Worm (Caenorhabditis elegans): Measurements from ENCODE around the gene nos-3.

Gene nos-3

DNA sequence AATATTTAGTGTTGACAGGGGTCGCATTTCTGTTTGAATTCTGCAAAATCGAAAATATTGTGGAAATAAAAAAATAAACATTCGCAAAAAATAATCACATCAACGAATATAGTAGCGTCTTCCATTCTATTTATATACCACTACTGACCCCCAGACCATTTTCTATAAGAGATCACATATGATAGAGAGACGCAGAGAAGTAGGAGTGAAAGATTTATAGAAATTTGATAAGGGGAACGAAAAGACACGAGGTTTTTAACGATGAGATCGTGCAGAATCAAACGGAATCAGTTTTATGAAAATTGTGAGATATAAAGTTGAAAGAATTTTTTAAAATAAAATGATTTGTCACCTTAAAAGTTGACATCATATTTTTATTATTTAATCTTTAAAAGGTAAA lies 6.2 kb downstream of the nos-3 start:
- TF ChIP-seq hlh-30 (tag; optimal IDR thresholded peaks at IDR 0.05; ENCODE audit: insufficient read depth) (peak; percentile 66), lin-38 (GFP tag; IDR thresholded peaks at IDR 0.05) (no peak), nhr-28 (tag; optimal IDR thresholded peaks at IDR 0.05) (peak; percentile 26), nhr-76 (tag; optimal IDR thresholded peaks at IDR 0.05) (no peak), hlh-11 (tag; optimal IDR thresholded peaks at IDR 0.05) (peak; percentile 43), lsy-2 (tag; optimal IDR thresholded peaks at IDR 0.05) (peak in 1 of 2 experiments; percentile 32), ceh-20 (GFP tag; IDR thresholded peaks at IDR 0.05) (0 out of 2 replicates have a peak, but pooled peaks have one; percentile 13), mxl-3 (GFP tag; optimal IDR thresholded peaks at IDR 0.05) (peak; percentile 44), zag-1 (tag; optimal IDR thresholded peaks at IDR 0.05) (no peak), dmd-6 (GFP tag; IDR thresholded peaks at IDR 0.05) (peak; percentile 17; the same call in 1 of the 2 replicates)

DNA sequence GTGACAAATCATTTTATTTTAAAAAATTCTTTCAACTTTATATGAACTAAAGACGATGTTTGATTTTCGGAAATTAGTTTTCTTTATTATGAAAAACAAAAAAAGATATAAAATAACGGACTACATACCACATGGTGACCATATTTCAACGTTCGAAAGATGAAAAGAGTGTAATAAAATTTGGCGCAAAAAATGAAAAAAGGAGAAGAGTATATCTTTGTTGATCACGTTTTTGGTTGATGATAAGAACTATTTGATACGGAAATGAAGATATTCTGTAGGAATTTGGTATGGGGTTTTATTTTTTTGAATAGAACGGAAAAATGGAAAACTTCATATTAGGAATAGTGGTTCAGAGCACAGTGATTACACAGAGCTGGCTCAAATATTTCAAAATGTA lies 6.9 kb downstream of the nos-3 start, which contains the start of gene Y53C12B.7:
TSS of gene Y53C12B.7 (minus strand) at position 163 of the 400 bp plus-strand sequence.
- TF ChIP-seq F10B5.3 (tag; optimal IDR thresholded peaks at IDR 0.05) (no peak), mxl-3 (GFP tag; optimal IDR thresholded peaks at IDR 0.05) (peak; percentile 29), nhr-10 (tag; optimal IDR thresholded peaks at IDR 0.05) (no peak), dmd-6 (GFP tag; IDR thresholded peaks at IDR 0.05) (peak; percentile 29), cey-2 (tag; optimal IDR thresholded peaks at IDR 0.05; ENCODE audit: borderline replicate concordance, insufficient read depth) (peak; percentile 24), snpc-1.2 (GFP tag; IDR thresholded peaks at IDR 0.05) (no peak), zip-11 (GFP tag; IDR thresholded peaks at IDR 0.05) (no peak), nhr-6 (tag; optimal IDR thresholded peaks at IDR 0.05) (no peak), ces-1 (GFP tag; optimal IDR thresholded peaks at IDR 0.05) (no peak), dpl-1 (GFP tag; optimal IDR thresholded peaks at IDR 0.05) (no peak)

DNA sequence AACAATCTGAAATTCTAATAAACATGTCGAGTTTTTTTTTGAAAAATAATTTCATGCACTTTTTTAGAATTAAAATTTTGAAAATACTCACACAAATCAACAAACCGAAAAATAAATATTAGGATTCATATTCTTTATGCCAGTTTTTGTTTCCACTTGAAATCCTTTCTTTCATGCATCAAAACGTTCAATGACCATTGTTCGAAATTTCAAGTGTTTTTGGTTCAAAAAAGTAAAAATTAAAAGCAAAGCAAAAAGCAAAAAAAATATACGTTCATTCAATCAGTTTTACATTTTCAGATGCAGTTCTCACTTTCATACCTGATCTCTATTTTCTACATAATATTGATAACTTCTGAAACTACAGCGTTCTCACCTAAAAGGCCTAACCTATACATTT lies 7.6 kb downstream of the nos-3 start, which contains the start of gene ZK1321.1:
TSS of gene ZK1321.1 (plus strand) at position 301 of the 400 bp plus-strand sequence.
- no peak for TF ChIP-seq php-3 (GFP tag; IDR thresholded peaks at IDR 0.05)
- no peak for TF ChIP-seq lim-7 (GFP tag; IDR thresholded peaks at IDR 0.05)

DNA sequence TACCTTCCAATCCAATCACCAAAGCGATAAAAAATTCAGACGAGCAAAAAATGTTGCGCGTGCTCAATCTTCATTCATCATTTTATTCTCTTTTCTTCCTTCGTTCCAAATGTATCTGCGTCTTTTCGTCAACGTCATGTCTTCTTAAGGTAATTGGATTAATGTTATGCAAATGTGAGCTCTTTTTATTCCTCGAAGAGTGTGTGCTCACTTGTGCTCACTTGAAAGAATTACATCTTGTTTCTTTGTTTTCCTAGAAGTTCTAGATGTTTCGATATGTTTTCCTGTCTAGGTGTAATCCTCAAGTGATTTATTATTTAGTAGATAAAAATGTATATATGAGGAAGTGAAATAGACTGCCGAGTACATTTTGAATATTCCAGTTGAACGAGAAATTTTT lies 9.3 kb downstream of the nos-3 start:
- TF ChIP-seq hlh-30 (tag; optimal IDR thresholded peaks at IDR 0.05; ENCODE audit: insufficient read depth) (no peak), Y75B8A.6 (GFP tag; IDR thresholded peaks at IDR 0.05) (no peak), egl-27 (tag; optimal IDR thresholded peaks at IDR 0.05) (no peak), mes-2 (tag; optimal IDR thresholded peaks at IDR 0.05; ENCODE audit: poor library complexity, severe bottlenecking) (no peak), snpc-1.2 (GFP tag; IDR thresholded peaks at IDR 0.05) (no peak), spr-1 (tag; optimal IDR thresholded peaks at IDR 0.05) (no peak), nhr-25 (tag; optimal IDR thresholded peaks at IDR 0.05; ENCODE audit: borderline replicate concordance, insufficient read depth) (no peak), mep-1 (tag; optimal IDR thresholded peaks at IDR 0.05) (no peak), ZK337.2 (GFP tag; IDR thresholded peaks at IDR 0.05) (no peak), unc-39 (tag; optimal IDR thresholded peaks at IDR 0.05) (no peak), F10B5.3 (tag; optimal IDR thresholded peaks at IDR 0.05) (no peak), nhr-77 (tag; optimal IDR thresholded peaks at IDR 0.05) (no peak)

DNA sequence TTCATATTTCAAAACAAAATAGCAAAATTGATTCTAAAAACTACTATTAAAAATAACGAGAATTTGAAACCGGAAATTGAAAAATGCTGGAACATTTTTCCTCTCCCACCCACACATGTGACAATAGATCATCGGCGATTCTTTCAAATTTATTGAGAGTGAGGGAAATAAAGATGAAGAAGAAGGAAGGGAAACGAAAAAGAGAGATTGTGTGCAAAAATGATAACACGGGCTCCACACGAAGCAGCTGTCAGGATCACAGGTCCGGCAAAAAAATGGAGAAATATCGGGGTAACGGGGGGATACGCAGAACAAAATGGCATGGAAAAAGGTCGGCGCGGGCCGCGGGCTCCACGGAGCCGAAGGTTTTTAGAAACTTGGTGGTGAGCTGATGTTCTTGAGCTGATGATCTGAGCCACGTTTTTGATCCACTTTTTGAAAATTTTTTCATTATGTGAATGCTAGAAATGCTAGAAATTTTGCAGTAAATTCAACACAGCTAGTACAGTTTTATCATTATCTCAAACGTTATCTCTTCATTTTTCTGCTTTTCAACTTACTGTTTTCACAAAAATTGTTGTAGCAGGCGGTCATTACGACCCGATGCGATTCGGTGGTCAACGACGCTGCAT lies 11.7 kb downstream of the nos-3 start, which contains the start of gene shk-1:
TSS of gene shk-1 (plus strand) at position 582 of the 632 bp plus-strand sequence.
- TF ChIP-seq nhr-42 (GFP tag; IDR thresholded peaks at IDR 0.05) (no peak), dmd-9 (GFP tag; IDR thresholded peaks at IDR 0.05) (no peak), daf-16 (GFP tag; optimal IDR thresholded peaks at IDR 0.05) (peak in 1 of 2 experiments; percentile 44), daf-16 (tag; optimal IDR thresholded peaks at IDR 0.05) (no peak), snpc-4 (tag; optimal IDR thresholded peaks at IDR 0.05) (no peak), hlh-30 (tag; optimal IDR thresholded peaks at IDR 0.05; ENCODE audit: insufficient read depth) (peak; percentile 13), nhr-77 (tag; optimal IDR thresholded peaks at IDR 0.05) (no peak), lin-39 (tag; optimal IDR thresholded peaks at IDR 0.05) (no peak), zip-11 (GFP tag; IDR thresholded peaks at IDR 0.05) (no peak), skn-1 (tag; optimal IDR thresholded peaks at IDR 0.05) (no peak), T20F7.1 (GFP tag; optimal IDR thresholded peaks at IDR 0.05) (no peak), snpc-1.2 (GFP tag; IDR thresholded peaks at IDR 0.05) (no peak), Y48G9A.11 (GFP tag; IDR thresholded peaks at IDR 0.05) (no peak), ces-1 (GFP tag; optimal IDR thresholded peaks at IDR 0.05) (no peak), dve-1 (tag; optimal IDR thresholded peaks at IDR 0.05; ENCODE audit: insufficient read depth) (no peak), unc-62 (GFP tag; optimal IDR thresholded peaks at IDR 0.05 in 1 of 2) (peak in 1 of 2 experiments; percentile 11), unc-62 (tag; optimal IDR thresholded peaks at IDR 0.05) (no peak), madf-9 (GFP tag; conservative IDR thresholded peaks at IDR 0.05) (no peak), nhr-11 (tag; optimal IDR thresholded peaks at IDR 0.05) (peak; percentile 90)
